Fruit fly (Drosophila melanogaster) whole organism, embryonic: ENCODE results near the gene Naa80.
A peak's percentile ranks its signal among the peaks of the same experiment; 100 is the strongest.

Experiments
- CG10462 ChIP-seq: fragments of 200-800 bp; sonication (Bioruptor generic); optimal IDR thresholded peaks from 2 replicates; lab custom pipeline; 2016; ENCODE audit warnings: missing biosample characterization, missing genetic modification characterization
- CG10979 ChIP-seq: fragments of 200-800 bp; sonication (Bioruptor generic); optimal IDR thresholded peaks from 2 replicates; lab custom pipeline; 2018; ENCODE audit warnings: missing biosample characterization, mild to moderate bottlenecking, missing genetic modification characterization, moderate library complexity
- CG12659 ChIP-seq: fragments of 200-800 bp; sonication (Bioruptor generic); optimal IDR thresholded peaks from 3 replicates; lab custom pipeline; 2017; ENCODE audit warnings: mild to moderate bottlenecking, missing biosample characterization, missing genetic modification reagents, missing genetic modification characterization
- CG13287 ChIP-seq: fragments of 200-800 bp; sonication (Bioruptor generic); IDR thresholded peaks from 2 replicates; pipeline ENCODE4 v1.3.6; 2022; ENCODE audit warnings: missing biosample characterization, missing genetic modification characterization; ENCODE audit not compliant: partially characterized antibody
- CG15601 ChIP-seq: fragments of 200-800 bp; sonication (Bioruptor generic); optimal IDR thresholded peaks from 3 replicates; lab custom pipeline; 2019; ENCODE audit warnings: missing biosample characterization, mild to moderate bottlenecking, missing genetic modification characterization, moderate library complexity
- CG17186 ChIP-seq: fragments of 200-800 bp; sonication (Bioruptor generic); optimal IDR thresholded peaks from 3 replicates; lab custom pipeline; 2017; ENCODE audit warnings: missing biosample characterization, missing genetic modification reagents, missing genetic modification characterization
- CG17359 ChIP-seq: fragments of 200-800 bp; sonication (Bioruptor generic); optimal IDR thresholded peaks from 3 replicates; lab custom pipeline; 2018; ENCODE audit warnings: missing biosample characterization, mild to moderate bottlenecking, missing genetic modification characterization, moderate library complexity
- CG17385 ChIP-seq: fragments of 200-800 bp; sonication (Bioruptor generic); optimal IDR thresholded peaks from 3 replicates; lab custom pipeline; 2018; ENCODE audit warnings: missing biosample characterization, mild to moderate bottlenecking, missing genetic modification characterization
- CG3726 ChIP-seq: fragments of 200-800 bp; sonication (Bioruptor generic); IDR thresholded peaks from 3 replicates; pipeline ENCODE4, ENCODE4 v1.3.6; 2022; ENCODE audit warnings: missing biosample characterization, missing genetic modification characterization
- CG4282 ChIP-seq: fragments of 200-800 bp; sonication (Bioruptor generic); optimal IDR thresholded peaks from 2 replicates; lab custom pipeline; 2016; ENCODE audit warnings: missing biosample characterization, missing genetic modification characterization
- CG4360 ChIP-seq: fragments of 200-800 bp; sonication (Bioruptor generic); IDR thresholded peaks from 2 replicates; pipeline ENCODE4 v1.3.6; 2022; ENCODE audit warnings: missing biosample characterization, missing genetic modification characterization
- CG43689 ChIP-seq: fragments of 200-800 bp; sonication (Bioruptor generic); IDR thresholded peaks from 2 replicates; pipeline ENCODE4 v1.3.6; 2022; ENCODE audit warnings: missing biosample characterization, missing genetic modification characterization
- CG6854 ChIP-seq: fragments of 200-800 bp; sonication (Bioruptor generic); optimal IDR thresholded peaks from 3 replicates; lab custom pipeline; 2017; ENCODE audit warnings: missing biosample characterization, mild to moderate bottlenecking, missing genetic modification characterization
- CG7357 ChIP-seq: fragments of 200-800 bp; sonication (Bioruptor generic); IDR thresholded peaks from 3 replicates; pipeline ENCODE4 v1.3.6; 2022; ENCODE audit warnings: missing biosample characterization, missing genetic modification characterization
- CG7556 ChIP-seq: fragments of 200-800 bp; sonication (Bioruptor generic); optimal IDR thresholded peaks from 2 replicates; lab custom pipeline; 2017; ENCODE audit warnings: missing biosample characterization, mild to moderate bottlenecking, missing genetic modification characterization
- CG7786 ChIP-seq: fragments of 200-800 bp; sonication (Bioruptor generic); optimal IDR thresholded peaks from 2 replicates; lab custom pipeline; 2016; ENCODE audit warnings: missing biosample characterization, missing genetic modification characterization
- D ChIP-seq, 2 experiments: fragments of 200-800 bp in 1 of 2; fragments of >200 bp in 1 of 2; sonication (Bioruptor generic) in 1 of 2; optimal IDR thresholded peaks; 2 replicates in 1 of 2; 3 replicates in 1 of 2; lab custom pipeline; 2017; ENCODE audit warnings: mild to moderate bottlenecking in 1 of 2, missing biosample characterization in 1 of 2, missing genetic modification characterization in 1 of 2, missing genetic modification reagents in 1 of 2
- Dll ChIP-seq: fragments of 200-800 bp; sonication (Bioruptor generic); IDR thresholded peaks from 4 replicates; pipeline ENCODE4 v1.3.6; 2022; ENCODE audit warnings: missing biosample characterization, missing genetic modification characterization; ENCODE audit not compliant: partially characterized antibody
- Dp ChIP-seq: fragments of 200-800 bp; sonication (Bioruptor generic); optimal IDR thresholded peaks from 2 replicates; lab custom pipeline; 2018; ENCODE audit warnings: missing biosample characterization, mild to moderate bottlenecking, missing genetic modification characterization, moderate library complexity
- Elba2 ChIP-seq: fragments of 200-800 bp; sonication (Bioruptor generic); optimal IDR thresholded peaks from 3 replicates; lab custom pipeline; 2016; ENCODE audit warnings: missing biosample characterization, missing genetic modification characterization
- Gsc ChIP-seq: fragments of 200-800 bp; sonication (Bioruptor generic); IDR thresholded peaks from 2 replicates; pipeline ENCODE4 v1.3.6; 2022; ENCODE audit warnings: missing biosample characterization, missing genetic modification characterization
- Nf-YB ChIP-seq: fragments of 200-800 bp; sonication (Bioruptor generic); optimal IDR thresholded peaks from 3 replicates; lab custom pipeline; 2019; ENCODE audit warnings: missing biosample characterization, mild to moderate bottlenecking, missing genetic modification characterization, moderate library complexity
- Optix ChIP-seq: fragments of 200-800 bp; sonication (Bioruptor generic); IDR thresholded peaks from 3 replicates; pipeline ENCODE4 v1.3.6; 2022; ENCODE audit warnings: missing biosample characterization, missing genetic modification characterization
- Pdp1 ChIP-seq, 2 experiments: fragments of 200-800 bp; sonication (Bioruptor generic); optimal IDR thresholded peaks; 3 replicates each; lab custom pipeline; 2016; ENCODE audit warnings: missing biosample characterization in 2 of 2, missing genetic modification characterization in 2 of 2, mild to moderate bottlenecking in 1 of 2, moderate library complexity in 1 of 2
- Side ChIP-seq: fragments of 200-800 bp; sonication (Bioruptor generic); optimal IDR thresholded peaks from 2 replicates; lab custom pipeline; 2016; ENCODE audit warnings: missing biosample characterization, missing genetic modification characterization
- Six4 ChIP-seq: fragments of 200-800 bp; sonication (Bioruptor generic); optimal IDR thresholded peaks from 2 replicates; lab custom pipeline; 2016; ENCODE audit warnings: missing biosample characterization, missing genetic modification characterization
- Stat92E ChIP-seq, 3 experiments: fragments of >200 bp in 2 of 3; fragments of 200-800 bp in 1 of 3; sonication (Bioruptor generic) in 1 of 3; optimal IDR thresholded peaks; 2 replicates each; lab custom pipeline; 2017 to 2019; ENCODE audit warnings: missing biosample characterization in 3 of 3, missing genetic modification characterization in 3 of 3, mild to moderate bottlenecking in 1 of 3, moderate library complexity in 1 of 3
- Xbp1 ChIP-seq: fragments of 200-800 bp; sonication (Bioruptor generic); optimal IDR thresholded peaks from 3 replicates; lab custom pipeline; 2016; ENCODE audit warnings: missing biosample characterization, mild to moderate bottlenecking, missing genetic modification characterization
- bbx ChIP-seq: fragments of 200-800 bp; sonication (Bioruptor generic); IDR thresholded peaks from 2 replicates; pipeline ENCODE4 v1.3.6; 2022; ENCODE audit warnings: missing biosample characterization, missing genetic modification characterization; ENCODE audit not compliant: partially characterized antibody
- bcd ChIP-seq: fragments of 200-800 bp; sonication (Bioruptor generic); optimal IDR thresholded peaks from 2 replicates; lab custom pipeline; 2017; ENCODE audit warnings: missing biosample characterization, mild to moderate bottlenecking, missing genetic modification characterization
- btn ChIP-seq: fragments of 200-800 bp; sonication (Bioruptor generic); optimal IDR thresholded peaks from 2 replicates; lab custom pipeline; 2016; ENCODE audit warnings: missing biosample characterization, missing genetic modification characterization
- ci ChIP-seq: fragments of 200-800 bp; sonication (Bioruptor generic); IDR thresholded peaks from 3 replicates; pipeline ENCODE4 v1.3.6; 2022; ENCODE audit warnings: missing biosample characterization, missing genetic modification characterization
- crp ChIP-seq, 2 experiments: fragments of 200-800 bp; sonication (Bioruptor generic); optimal IDR thresholded peaks; 2 replicates in 1 of 2; 3 replicates in 1 of 2; lab custom pipeline; 2017; ENCODE audit warnings: missing biosample characterization in 2 of 2, missing genetic modification characterization in 2 of 2, mild to moderate bottlenecking in 1 of 2, moderate library complexity in 1 of 2
- gcm ChIP-seq: fragments of 200-800 bp; sonication (Bioruptor generic); optimal IDR thresholded peaks from 2 replicates; lab custom pipeline; 2019; ENCODE audit warnings: missing biosample characterization, mild to moderate bottlenecking, missing genetic modification characterization, moderate library complexity
- insv ChIP-seq, 2 experiments: fragments of 200-800 bp; sonication (Bioruptor generic); optimal IDR thresholded peaks; 3 replicates each; lab custom pipeline; 2016 to 2018; ENCODE audit warnings: missing biosample characterization in 2 of 2, missing genetic modification characterization in 2 of 2
- jigr1 ChIP-seq: fragments of 200-800 bp; sonication (Bioruptor generic); IDR thresholded peaks from 3 replicates; pipeline ENCODE4 v1.3.6; 2022; ENCODE audit warnings: missing biosample characterization, missing genetic modification characterization
- ken ChIP-seq: fragments of 200-800 bp; sonication (Bioruptor generic); IDR thresholded peaks from 3 replicates; pipeline ENCODE4 v1.3.6; 2022; ENCODE audit warnings: missing biosample characterization, missing genetic modification characterization
- lov ChIP-seq, 2 experiments: fragments of 200-800 bp in 1 of 2; fragments of >200 bp in 1 of 2; sonication (Bioruptor generic) in 1 of 2; IDR thresholded peaks in 1 of 2; optimal IDR thresholded peaks in 1 of 2; 2 replicates in 1 of 2; 3 replicates in 1 of 2; pipeline versions ENCODE4 v1.3.6 to Lab custom; 2017 to 2022; ENCODE audit warnings: missing biosample characterization in 1 of 2, missing genetic modification characterization in 1 of 2
- pan ChIP-seq, 4 experiments: fragments of >200 bp in 3 of 4; fragments of 200-800 bp in 1 of 4; sonication (Bioruptor generic) in 1 of 4; optimal IDR thresholded peaks in 3 of 4; IDR thresholded peaks in 1 of 4; 2 replicates each; pipeline versions ENCODE4 v1.3.6 to Lab custom; 2017 to 2022; ENCODE audit warnings: missing biosample characterization in 2 of 4, missing genetic modification characterization in 2 of 4, mixed read lengths in 1 of 4
- pnt ChIP-seq: fragments of 200-800 bp; sonication (Bioruptor generic); optimal IDR thresholded peaks from 3 replicates; lab custom pipeline; 2016; ENCODE audit warnings: missing biosample characterization, missing genetic modification characterization
- row ChIP-seq: fragments of 200-800 bp; sonication (Bioruptor generic); IDR thresholded peaks from 3 replicates; pipeline ENCODE4 v1.3.6; 2022; ENCODE audit warnings: missing biosample characterization, missing genetic modification characterization
- shn ChIP-seq: fragments of 200-800 bp; sonication (Bioruptor generic); optimal IDR thresholded peaks from 3 replicates; lab custom pipeline; 2016; ENCODE audit warnings: missing biosample characterization, missing genetic modification characterization
- sima ChIP-seq: fragments of 200-800 bp; sonication (Bioruptor generic); optimal IDR thresholded peaks from 2 replicates; lab custom pipeline; 2016; ENCODE audit warnings: missing biosample characterization, missing genetic modification characterization
- slbo ChIP-seq: fragments of 200-800 bp; sonication (Bioruptor generic); IDR thresholded peaks from 2 replicates; pipeline ENCODE4 v1.3.6; 2022; ENCODE audit warnings: missing biosample characterization, missing genetic modification characterization
- sug ChIP-seq: fragments of 200-800 bp; optimal IDR thresholded peaks from 2 replicates; lab custom pipeline; 2019; ENCODE audit warnings: missing biosample characterization, mild to moderate bottlenecking, missing genetic modification characterization, moderate library complexity
- tap ChIP-seq: fragments of 200-800 bp; optimal IDR thresholded peaks from 3 replicates; lab custom pipeline; 2019; ENCODE audit warnings: missing biosample characterization, mild to moderate bottlenecking, missing genetic modification characterization, moderate library complexity
- wdn ChIP-seq: fragments of 200-800 bp; sonication (Bioruptor generic); IDR thresholded peaks from 2 replicates; pipeline ENCODE4 v1.3.6; 2022; ENCODE audit warnings: missing biosample characterization, missing genetic modification characterization
- z ChIP-seq: fragments of 200-800 bp; sonication (Bioruptor generic); IDR thresholded peaks from 3 replicates; pipeline ENCODE4 v1.3.6; 2022; ENCODE audit warnings: missing biosample characterization, missing genetic modification characterization

Gene Naa80

DNA sequence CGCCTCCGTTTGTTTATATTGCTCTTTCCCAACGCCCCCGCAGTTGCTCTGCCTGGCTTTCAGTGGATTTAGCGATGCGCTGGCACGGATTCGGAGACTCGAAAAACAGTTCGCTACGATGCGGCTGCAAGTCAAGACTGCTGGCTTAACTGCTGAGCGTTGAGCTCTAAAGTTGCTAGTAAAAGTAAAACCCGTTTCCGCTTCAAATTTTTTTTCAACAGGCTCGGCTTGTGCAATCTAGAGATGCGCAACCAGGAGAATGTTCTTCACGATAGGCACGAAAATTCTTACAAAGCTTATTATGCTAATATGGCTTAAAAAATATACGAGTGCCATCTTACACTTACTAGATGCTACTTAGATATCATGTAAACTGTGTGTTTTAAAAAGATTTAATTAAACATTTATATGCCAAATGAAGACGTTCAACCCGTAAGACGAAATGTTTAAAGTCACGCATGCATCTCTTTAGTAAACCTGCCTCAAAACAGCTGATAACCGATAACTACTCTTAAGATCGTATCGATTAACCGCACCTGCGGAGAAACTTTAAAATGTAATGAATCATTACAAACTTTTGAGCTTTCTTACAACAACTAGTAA lies 20.3 kb upstream of the Naa80 start, which contains the start of gene CG12948 (continued):
- TF ChIP-seq slbo (GFP tag; lab: Robert Waterston, UW) (peak; percentile 67), shn (no peak), CG10979 (tag; lab: Kevin White, UChicago) (peak; percentile 35), bcd (GFP tag; lab: Kevin White, UChicago) (no peak), btn (GFP tag; lab: Kevin White, UChicago) (no peak), Side (GFP tag; lab: Kevin White, UChicago) (peak; percentile 19), Xbp1 (GFP tag; lab: Kevin White, UChicago) (peak; percentile 55), D (optimal IDR thresholded peaks at IDR 0.05; lab: Kevin White, UChicago) (no peak), D (GFP tag; optimal IDR thresholded peaks at IDR 0.05; lab: Kevin White, UChicago) (no peak), CG6854 (no peak), CG10462 (no peak), z (GFP tag; lab: Robert Waterston, UW) (no peak), CG7357 (GFP tag; lab: Robert Waterston, UW) (no peak), CG3726 (no peak), Dp (no peak), pan (optimal IDR thresholded peaks at IDR 0.05; lab: Kevin White, UChicago) (no peak), pan (GFP tag; optimal IDR thresholded peaks at IDR 0.05 in 1 of 2, IDR thresholded peaks at IDR 0.05 in 1 of 2) (no peak), tap (tag; lab: Kevin White, UChicago) (no peak), Stat92E (GFP tag; optimal IDR thresholded peaks at IDR 0.05; lab: Kevin White, UChicago) (no peak), CG43689 (GFP tag; lab: Robert Waterston, UW) (no peak), insv (GFP tag; optimal IDR thresholded peaks at IDR 0.05; lab: Kevin White, UChicago) (peak in 1 of 2 experiments; percentile 32), CG4282 (no peak), crp (GFP tag; optimal IDR thresholded peaks at IDR 0.05; lab: Kevin White, UChicago) (peak; percentile 38 to 86), Six4 (GFP tag; lab: Kevin White, UChicago) (no peak), CG12659 (peak; percentile 44), Pdp1 (GFP tag; optimal IDR thresholded peaks at IDR 0.05; lab: Kevin White, UChicago) (peak; percentile 36 to 83), CG15601 (no peak), Dll (peak; percentile 99), CG4360 (no peak), ken (no peak), wdn (GFP tag; lab: Robert Waterston, UW) (no peak), bbx (GFP tag; lab: Robert Waterston, UW) (peak; percentile 75), sug (tag; lab: Kevin White, UChicago) (peak; percentile 68), ci (peak; percentile 47; the same call in 1 of the 3 replicates), CG17186 (GFP tag; lab: Kevin White, UChicago) (no peak), jigr1 (GFP tag; lab: Robert Waterston, UW) (no peak), CG13287 (GFP tag; lab: Robert Waterston, UW) (peak; percentile 96), CG17385 (GFP tag; lab: Kevin White, UChicago) (peak; percentile 56), gcm (no peak), row (GFP tag; lab: Robert Waterston, UW) (peak; percentile 95), pnt (GFP tag; lab: Kevin White, UChicago) (peak; percentile 25), sima (no peak), Elba2 (GFP tag; lab: Kevin White, UChicago) (no peak), Gsc (GFP tag; lab: Robert Waterston, UW) (no peak), lov (optimal IDR thresholded peaks at IDR 0.05; lab: Kevin White, UChicago) (no peak), lov (GFP tag; IDR thresholded peaks at IDR 0.05; lab: Robert Waterston, UW) (no peak), Optix (GFP tag; lab: Robert Waterston, UW) (no peak), CG7556 (GFP tag; lab: Kevin White, UChicago) (no peak), Nf-YB (GFP tag; lab: Kevin White, UChicago) (peak; percentile 17), CG7786 (GFP tag; lab: Kevin White, UChicago) (peak; percentile 36), CG17359 (tag; lab: Kevin White, UChicago) (peak; percentile 39)
